Worm (Caenorhabditis elegans) whole organism, late embryonic: ENCODE measurements around the gene wapl-1.

ENCODE experiments used
- C08G9.2 ChIP-seq: sonication (generic microtip); optimal IDR thresholded peaks from 2 replicates; lab custom pipeline; 2016; ENCODE audit warnings: mild to moderate bottlenecking, missing genetic modification characterization, moderate library complexity, missing compliant biosample characterization
- F13H6.1 ChIP-seq: sonication (generic microtip); optimal IDR thresholded peaks from 2 replicates; lab custom pipeline; 2016; ENCODE audit warnings: missing genetic modification characterization, missing compliant biosample characterization
- K02D7.2 ChIP-seq: sonication (generic microtip); optimal IDR thresholded peaks from 2 replicates; lab custom pipeline; 2017; ENCODE audit warnings: mild to moderate bottlenecking, missing genetic modification characterization, missing compliant biosample characterization
- K09A11.1 ChIP-seq: sonication (generic microtip); optimal IDR thresholded peaks from 2 replicates; lab custom pipeline; 2017; ENCODE audit warnings: antibody characterized with exemption, mild to moderate bottlenecking, missing genetic modification characterization, missing compliant biosample characterization; ENCODE audit not compliant: insufficient read depth
- ama-1 ChIP-seq: fragments of 150-350 bp; optimal IDR thresholded peaks from 2 replicates; lab custom pipeline; 2014
- ceh-14 ChIP-seq: sonication (generic microtip); optimal IDR thresholded peaks from 2 replicates; lab custom pipeline; 2016; ENCODE audit warnings: missing genotype, missing genetic modification characterization, missing compliant biosample characterization
- ceh-18 ChIP-seq: sonication (generic microtip); optimal IDR thresholded peaks from 2 replicates; lab custom pipeline; 2016; ENCODE audit warnings: missing genetic modification characterization, missing compliant biosample characterization
- ceh-19 ChIP-seq: fragments of 200-800 bp; sonication (Bioruptor generic); optimal IDR thresholded peaks from 2 replicates; lab custom pipeline; 2018; ENCODE audit warnings: mild to moderate bottlenecking, missing genetic modification characterization, missing compliant biosample characterization
- ceh-2 ChIP-seq: sonication (generic microtip); optimal IDR thresholded peaks from 2 replicates; lab custom pipeline; 2016; ENCODE audit warnings: missing genotype, missing genetic modification characterization, missing compliant biosample characterization
- ceh-24 ChIP-seq: sonication (generic microtip); optimal IDR thresholded peaks from 2 replicates; lab custom pipeline; 2016; ENCODE audit warnings: mild to moderate bottlenecking, missing genetic modification characterization, missing compliant biosample characterization
- ceh-30 ChIP-seq: fragments of 150-350 bp; optimal IDR thresholded peaks from 2 replicates; lab custom pipeline; 2014; ENCODE audit warnings: missing biosample characterization, missing genetic modification characterization
- ceh-31 ChIP-seq: sonication (generic microtip); optimal IDR thresholded peaks from 2 replicates; lab custom pipeline; 2016; ENCODE audit warnings: missing genetic modification characterization, missing compliant biosample characterization
- ceh-34 ChIP-seq: sonication (generic microtip); optimal IDR thresholded peaks from 2 replicates; lab custom pipeline; 2016; ENCODE audit warnings: mild to moderate bottlenecking, missing genetic modification characterization, missing compliant biosample characterization
- ceh-6 ChIP-seq: fragments of 200-800 bp; sonication (Bioruptor generic); optimal IDR thresholded peaks from 2 replicates; lab custom pipeline; 2018; ENCODE audit warnings: mild to moderate bottlenecking, missing genetic modification characterization, missing compliant biosample characterization
- che-1 ChIP-seq: sonication (generic microtip); optimal IDR thresholded peaks from 2 replicates; lab custom pipeline; 2016; ENCODE audit warnings: mild to moderate bottlenecking, missing genetic modification characterization, missing compliant biosample characterization
- dmd-4 ChIP-seq: sonication (generic microtip); optimal IDR thresholded peaks from 2 replicates; lab custom pipeline; 2016; ENCODE audit warnings: borderline replicate concordance, missing genetic modification characterization, missing compliant biosample characterization
- elt-2 ChIP-seq: sonication (generic microtip); optimal IDR thresholded peaks from 2 replicates; lab custom pipeline; 2016; ENCODE audit warnings: missing genetic modification reagents, missing genetic modification characterization, missing compliant biosample characterization
- elt-4 ChIP-seq: sonication (generic microtip); optimal IDR thresholded peaks from 2 replicates; lab custom pipeline; 2016; ENCODE audit warnings: missing genetic modification characterization, missing compliant biosample characterization
- ets-4 ChIP-seq: sonication (generic microtip); optimal IDR thresholded peaks from 2 replicates; lab custom pipeline; 2016; ENCODE audit warnings: missing genetic modification characterization, missing compliant biosample characterization
- fax-1 ChIP-seq: sonication (generic microtip); optimal IDR thresholded peaks from 2 replicates; lab custom pipeline; 2016; ENCODE audit warnings: missing genotype, missing genetic modification characterization, missing compliant biosample characterization
- fkh-10 ChIP-seq: fragments of 150-350 bp; optimal IDR thresholded peaks from 2 replicates; lab custom pipeline; 2014; ENCODE audit warnings: missing biosample characterization, missing genetic modification reagents, missing genetic modification characterization
- fkh-6 ChIP-seq: sonication (generic microtip); optimal IDR thresholded peaks from 2 replicates; lab custom pipeline; 2016; ENCODE audit warnings: missing genetic modification characterization, missing compliant biosample characterization
- hlh-13 ChIP-seq: fragments of 200-800 bp; sonication (Bioruptor generic); optimal IDR thresholded peaks from 2 replicates; lab custom pipeline; 2018; ENCODE audit warnings: mild to moderate bottlenecking, missing genetic modification characterization, missing compliant biosample characterization
- hlh-30 ChIP-seq: sonication (generic microtip); optimal IDR thresholded peaks from 2 replicates; lab custom pipeline; 2017; ENCODE audit warnings: antibody characterized with exemption, missing genetic modification characterization, missing compliant biosample characterization; ENCODE audit not compliant: insufficient read depth
- hlh-8 ChIP-seq: sonication (generic microtip); optimal IDR thresholded peaks from 2 replicates; lab custom pipeline; 2016; ENCODE audit warnings: missing genotype, missing genetic modification characterization, missing compliant biosample characterization
- lin-11 ChIP-seq: fragments of 200-800 bp; sonication (Bioruptor generic); optimal IDR thresholded peaks from 2 replicates; lab custom pipeline; 2018; ENCODE audit warnings: mild to moderate bottlenecking, missing genetic modification characterization, missing compliant biosample characterization
- madf-2 ChIP-seq: sonication (generic microtip); optimal IDR thresholded peaks from 2 replicates; lab custom pipeline; 2017; ENCODE audit warnings: missing genetic modification characterization, missing compliant biosample characterization
- pat-9 ChIP-seq: fragments of 200-800 bp; sonication (Bioruptor generic); optimal IDR thresholded peaks from 2 replicates; lab custom pipeline; 2018; ENCODE audit warnings: mild to moderate bottlenecking, missing genetic modification characterization, moderate library complexity, missing compliant biosample characterization
- sdc-2 ChIP-seq: sonication (generic microtip); optimal IDR thresholded peaks from 2 replicates; lab custom pipeline; 2016; ENCODE audit warnings: missing genotype, missing genetic modification characterization, missing compliant biosample characterization
- sox-4 ChIP-seq: sonication (generic microtip); optimal IDR thresholded peaks from 2 replicates; lab custom pipeline; 2017; ENCODE audit warnings: mild to moderate bottlenecking, missing genetic modification characterization, inconsistent platforms, missing compliant biosample characterization
- syd-9 ChIP-seq: sonication (generic microtip); optimal IDR thresholded peaks from 2 replicates; lab custom pipeline; 2016; ENCODE audit warnings: mild to moderate bottlenecking, missing genetic modification characterization, moderate library complexity, missing compliant biosample characterization
- tbx-7 ChIP-seq: sonication (generic microtip); optimal IDR thresholded peaks from 2 replicates; lab custom pipeline; 2016; ENCODE audit warnings: missing genotype, missing genetic modification characterization, missing compliant biosample characterization
- unc-42 ChIP-seq: sonication (generic microtip); optimal IDR thresholded peaks from 2 replicates; lab custom pipeline; 2016; ENCODE audit warnings: missing genotype, missing genetic modification characterization, missing compliant biosample characterization
- unc-55 ChIP-seq: sonication (generic microtip); optimal IDR thresholded peaks from 2 replicates; lab custom pipeline; 2017; ENCODE audit warnings: missing biosample characterization, missing genetic modification reagents, missing genetic modification characterization
- unc-86 ChIP-seq: sonication (generic microtip); optimal IDR thresholded peaks from 2 replicates; lab custom pipeline; 2016; ENCODE audit warnings: missing genetic modification characterization, missing compliant biosample characterization
- zip-5 ChIP-seq: sonication (generic microtip); optimal IDR thresholded peaks from 2 replicates; lab custom pipeline; 2016; ENCODE audit warnings: missing genetic modification characterization, missing compliant biosample characterization

Gene wapl-1

ce11 chrIV:4478612-4479011 lies 33.1 kb upstream of the wapl-1 start:
- TF ChIP-seq elt-2 (tag; lab: Kevin White, UChicago) (no peak), zip-5 (tag; lab: Kevin White, UChicago) (no peak), sox-4 (no peak), dmd-4 (no peak), C08G9.2 (tag; lab: Kevin White, UChicago) (no peak), ceh-19 (GFP tag; lab: Kevin White, UChicago) (no peak), ceh-34 (no peak), unc-42 (no peak), unc-86 (tag; lab: Kevin White, UChicago) (no peak), ceh-24 (no peak), lin-11 (tag; lab: Kevin White, UChicago) (no peak), ama-1 (lab: Kevin White, UChicago) (no peak), fkh-10 (no peak)

ce11 chrIV:4477009-4477471 lies 31.5 kb upstream of the wapl-1 start, which contains the start of gene M01H9.3:
Gene M01H9.3, minus strand, starts transcription at chrIV:4477059.
- TF ChIP-seq ceh-6 (GFP tag; lab: Kevin White, UChicago) (no peak), ceh-18 (tag; lab: Kevin White, UChicago) (peak; percentile 82), unc-55 (peak; percentile 51)

ce11 chrIV:4475362-4476086 lies 30.0 kb upstream of the wapl-1 start:
- no peak for TF ChIP-seq elt-4

ce11 chrIV:4473767-4474166 lies 28.2 kb upstream of the wapl-1 start:
- TF ChIP-seq F13H6.1 (tag; lab: Kevin White, UChicago) (no peak), tbx-7 (tag; lab: Kevin White, UChicago) (no peak), K02D7.2 (tag; lab: Kevin White, UChicago) (no peak), hlh-8 (no peak), ama-1 (lab: Kevin White, UChicago) (no peak), ceh-14 (no peak), fkh-6 (tag; lab: Kevin White, UChicago) (no peak), unc-42 (no peak), K09A11.1 (tag; lab: Kevin White, UChicago) (no peak), dmd-4 (no peak), ceh-30 (tag; lab: Kevin White, UChicago) (no peak), pat-9 (tag; lab: Kevin White, UChicago) (no peak), ets-4 (tag; lab: Kevin White, UChicago) (no peak)

- TF ChIP-seq hlh-30 (tag; lab: Kevin White, UChicago): peak; percentile 8
- TF ChIP-seq ceh-18 (tag; lab: Kevin White, UChicago): no peak
Measured at ce11 chrIV:4472418-4473173, 27.1 kb upstream of the wapl-1 start.

ce11 chrIV:4470885-4471772 lies 25.6 kb upstream of the wapl-1 start:
- TF ChIP-seq ceh-2 (tag; lab: Kevin White, UChicago) (no peak), hlh-13 (GFP tag; lab: Kevin White, UChicago) (no peak), C08G9.2 (tag; lab: Kevin White, UChicago) (peak; percentile 30), madf-2 (no peak), fax-1 (no peak), unc-42 (peak; percentile 21), unc-86 (tag; lab: Kevin White, UChicago) (no peak), syd-9 (tag; lab: Kevin White, UChicago) (no peak), sdc-2 (tag; lab: Kevin White, UChicago) (no peak), ceh-31 (tag; lab: Kevin White, UChicago) (peak; percentile 23), sox-4 (no peak), pat-9 (tag; lab: Kevin White, UChicago) (no peak), che-1 (tag; lab: Kevin White, UChicago) (no peak), hlh-8 (no peak)
